Worm (Caenorhabditis elegans) whole organism, midembryonic: ENCODE results near the gene D1054.3.

Experiments used
- T22C8.4 ChIP-seq: fragments of 200-800 bp; sonication (Bioruptor generic); IDR thresholded peaks from 2 replicates; pipeline ENCODE4 v1.3.6; 2022; ENCODE audit warnings: missing genetic modification characterization, missing compliant biosample characterization
- cog-1 ChIP-seq: sonication (generic microtip); optimal IDR thresholded peaks from 2 replicates; lab custom pipeline; 2016; ENCODE audit warnings: missing genetic modification characterization, missing compliant biosample characterization
- flt-1 ChIP-seq: fragments of 200-800 bp; sonication (Bioruptor generic); IDR thresholded peaks from 2 replicates; pipeline ENCODE4 v1.3.6; 2022; ENCODE audit warnings: missing genetic modification characterization, missing compliant biosample characterization
- klf-2 ChIP-seq: fragments of 200-800 bp; sonication (Bioruptor generic); conservative IDR thresholded peaks from 2 replicates; pipeline ENCODE4 v1.3.6; 2022; ENCODE audit warnings: missing genetic modification reagents, missing genetic modification characterization, missing compliant biosample characterization
- med-1 ChIP-seq: sonication (generic microtip); optimal IDR thresholded peaks from 2 replicates; lab custom pipeline; 2017; ENCODE audit warnings: missing genetic modification characterization, mild to moderate bottlenecking, missing compliant biosample characterization, antibody characterized with exemption, missing genetic modification reagents; ENCODE audit not compliant: insufficient read depth
- ref-1 ChIP-seq: fragments of 200-800 bp; sonication (Bioruptor generic); conservative IDR thresholded peaks from 2 replicates; pipeline ENCODE4 v1.3.6; 2022; ENCODE audit warnings: missing genetic modification reagents, missing genetic modification characterization, missing compliant biosample characterization
- tab-1 ChIP-seq: fragments of 200-800 bp; sonication (Bioruptor generic); IDR thresholded peaks from 2 replicates; pipeline ENCODE4 v1.3.6; 2022; ENCODE audit warnings: missing genetic modification characterization, missing compliant biosample characterization
- ztf-23 ChIP-seq: fragments of 200-800 bp; sonication (Bioruptor generic); IDR thresholded peaks from 2 replicates; pipeline ENCODE4 v1.3.6; 2022; ENCODE audit warnings: missing genetic modification reagents, missing genetic modification characterization, missing compliant biosample characterization
- ztf-29 ChIP-seq: fragments of 200-800 bp; sonication (Bioruptor generic); IDR thresholded peaks from 2 replicates; pipeline ENCODE4 v1.3.6; 2022; ENCODE audit warnings: missing genetic modification reagents, missing genetic modification characterization, missing compliant biosample characterization

ce11 chrV:10793498-10793897 lies 22.2 kb downstream of the D1054.3 start, which contains the start of gene ule-3:
- no peak for TF ChIP-seq T22C8.4 (GFP tag; lab: Robert Waterston, UW)
- no peak for TF ChIP-seq ztf-29 (GFP tag; lab: Robert Waterston, UW)
- no peak for TF ChIP-seq flt-1 (GFP tag; lab: Robert Waterston, UW)
- TF ChIP-seq cog-1 (tag; lab: Kevin White, UChicago), result no peak
- TF ChIP-seq med-1 (GFP tag; lab: Kevin White, UChicago), result no peak
- TF ChIP-seq ref-1 (GFP tag; lab: Robert Waterston, UW), result no peak
- TF ChIP-seq ztf-23 (GFP tag; lab: Robert Waterston, UW), result no peak
- no peak for TF ChIP-seq klf-2
- no peak for TF ChIP-seq tab-1 (GFP tag; lab: Robert Waterston, UW)
